Fruit fly (Drosophila melanogaster): ENCODE measurements around the gene Nepl17.
A peak's percentile ranks its signal among the peaks of the same experiment; 100 is the strongest.

Gene Nepl17

DNA sequence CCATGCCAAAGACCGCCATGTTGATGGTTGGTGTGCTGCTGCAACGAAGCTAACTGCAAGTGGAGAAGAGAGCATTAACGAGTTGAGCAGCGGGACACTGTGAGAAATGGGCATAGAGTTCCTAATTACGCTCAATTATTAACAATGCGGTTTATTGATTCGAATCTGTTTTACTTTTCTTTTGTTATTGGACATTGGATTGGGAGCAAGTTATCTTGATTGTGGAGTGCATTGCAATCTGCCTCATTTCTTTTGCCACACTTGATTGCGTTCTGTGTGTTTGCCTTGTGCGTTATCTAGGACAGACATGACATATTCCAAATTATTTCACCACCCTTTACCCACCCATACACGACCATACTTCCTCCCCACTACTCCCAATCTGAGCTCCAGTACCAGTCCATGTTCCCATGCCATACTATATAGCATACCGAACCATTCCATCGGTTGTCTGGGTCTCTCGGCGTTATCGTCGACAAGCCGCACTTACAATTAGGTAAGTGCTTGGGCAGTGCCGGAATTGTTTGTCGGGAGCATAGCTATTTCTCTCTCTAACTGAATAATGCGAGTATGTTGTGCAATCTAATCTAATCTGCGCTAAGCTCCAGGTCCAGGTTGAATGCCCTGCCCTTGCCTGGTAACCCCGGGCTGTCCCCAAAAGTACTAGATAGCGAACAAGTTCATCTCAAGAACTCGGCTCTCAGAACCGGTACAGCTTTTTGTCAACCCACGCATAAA, 15.2 kb upstream of the Nepl17 start (continued):
- no peak for TF ChIP-seq CG9876 (GFP tag; optimal IDR thresholded peaks at IDR 0.05)
- TF ChIP-seq fd3F (GFP tag; optimal IDR thresholded peaks at IDR 0.05) = no peak
- peak; percentile 35 for TF ChIP-seq ewg (GFP tag; optimal IDR thresholded peaks at IDR 0.05)
- no peak for TF ChIP-seq Fer1 (GFP tag; optimal IDR thresholded peaks at IDR 0.05)
- no peak for TF ChIP-seq jumu (GFP tag; optimal IDR thresholded peaks at IDR 0.05)
- no peak for TF ChIP-seq Meics (GFP tag; optimal IDR thresholded peaks at IDR 0.05)
- peak; percentile 52 for TF ChIP-seq CG18262 (tag; optimal IDR thresholded peaks at IDR 0.05)
- TF ChIP-seq NC2α (GFP tag; optimal IDR thresholded peaks at IDR 0.05) = no peak
- TF ChIP-seq NFAT (GFP tag; IDR thresholded peaks at IDR 0.05) = no peak
- TF ChIP-seq zen2 (GFP tag; IDR thresholded peaks at IDR 0.05; ENCODE audit: partially characterized antibody) = no peak
- TF ChIP-seq HmgZ (tag; optimal IDR thresholded peaks at IDR 0.05) = no peak
- TF ChIP-seq slp2 (GFP tag; optimal IDR thresholded peaks at IDR 0.05) = no peak
- no peak for TF ChIP-seq CG32767 (GFP tag; IDR thresholded peaks at IDR 0.05)
- no peak for TF ChIP-seq Hr39 (optimal IDR thresholded peaks at IDR 0.05)
- TF ChIP-seq CG1024 (GFP tag; IDR thresholded peaks at IDR 0.05) = no peak
- TF ChIP-seq dimm (GFP tag; IDR thresholded peaks at IDR 0.05) = no peak
- TF ChIP-seq CG11560 (tag; IDR thresholded peaks at IDR 0.05) = peak; percentile 36; the same call in 1 of the 3 replicates
- TF ChIP-seq Oli (tag; optimal IDR thresholded peaks at IDR 0.05) = peak; percentile 49
- TF ChIP-seq CG17385 (GFP tag; optimal IDR thresholded peaks at IDR 0.05) = peak; percentile 51
- TF ChIP-seq esg (GFP tag; conservative IDR thresholded peaks at IDR 0.05) = peak; percentile 33; the same call in 1 of the 2 replicates
- TF ChIP-seq CG12071 (GFP tag; optimal IDR thresholded peaks at IDR 0.05) = no peak
- no peak for TF ChIP-seq z (GFP tag; IDR thresholded peaks at IDR 0.05)
- TF ChIP-seq Chrac-16 (GFP tag; optimal IDR thresholded peaks at IDR 0.05) = peak; percentile 6
- no peak for TF ChIP-seq vnd (GFP tag; IDR thresholded peaks at IDR 0.05; ENCODE audit: partially characterized antibody)
- no peak for TF ChIP-seq CG15073 (GFP tag; optimal IDR thresholded peaks at IDR 0.05)
- no peak for TF ChIP-seq CG10543 (GFP tag; optimal IDR thresholded peaks at IDR 0.05)
- TF ChIP-seq CG3163 (GFP tag; optimal IDR thresholded peaks at IDR 0.05) = no peak
- TF ChIP-seq pzg (GFP tag; optimal IDR thresholded peaks at IDR 0.05) = no peak
- TF ChIP-seq CG7987 (GFP tag; optimal IDR thresholded peaks at IDR 0.05) = no peak
- TF ChIP-seq CG9215 (GFP tag; IDR thresholded peaks at IDR 0.05) = peak; percentile 24; the same call in 1 of the 2 replicates
- TF ChIP-seq ssp (GFP tag; IDR thresholded peaks at IDR 0.05) = no peak
- TF ChIP-seq grau (tag; optimal IDR thresholded peaks at IDR 0.05) = peak; percentile 46
- no peak for TF ChIP-seq Neu2 (GFP tag; optimal IDR thresholded peaks at IDR 0.05; ENCODE audit: borderline replicate concordance)
- no peak for TF ChIP-seq abd-A (tag; optimal IDR thresholded peaks at IDR 0.05)
- TF ChIP-seq yki (optimal IDR thresholded peaks at IDR 0.05) = no peak
- TF ChIP-seq CG17359 (tag; optimal IDR thresholded peaks at IDR 0.05) = peak; percentile 59
- TF ChIP-seq Hr51 (GFP tag; optimal IDR thresholded peaks at IDR 0.05) = peak in 1 of 2 experiments; percentile 50
- TF ChIP-seq Gug (GFP tag; IDR thresholded peaks at IDR 0.05) = peak; percentile 20; the same call in 2 of the 4 replicates
- TF ChIP-seq Ssrp (tag; optimal IDR thresholded peaks at IDR 0.05) = peak; percentile 42
- 0 out of 2 replicates have a peak, but pooled peaks have one; percentile 39 for TF ChIP-seq ara (GFP tag; IDR thresholded peaks at IDR 0.05)
- TF ChIP-seq ttk (GFP tag; IDR thresholded peaks at IDR 0.05) = peak; percentile 51
- no peak for TF ChIP-seq CG10147 (GFP tag; optimal IDR thresholded peaks at IDR 0.05)
- TF ChIP-seq jigr1 (GFP tag; IDR thresholded peaks at IDR 0.05) = no peak
- no peak for TF ChIP-seq CHES-1-like (GFP tag; optimal IDR thresholded peaks at IDR 0.05)
- TF ChIP-seq repo (GFP tag; optimal IDR thresholded peaks at IDR 0.05) = no peak
- no peak for TF ChIP-seq CG1792 (GFP tag; optimal IDR thresholded peaks at IDR 0.05)
- no peak for TF ChIP-seq Vsx1 (GFP tag; optimal IDR thresholded peaks at IDR 0.05)
- TF ChIP-seq fd64A (GFP tag; optimal IDR thresholded peaks at IDR 0.05) = peak; percentile 33
- TF ChIP-seq CG10462 (GFP tag; optimal IDR thresholded peaks at IDR 0.05) = no peak
- TF ChIP-seq shn (GFP tag; optimal IDR thresholded peaks at IDR 0.05) = peak; percentile 2
